Fruit fly (Drosophila melanogaster) whole organism, embryonic: ENCODE data around the gene Ac13E.

Experiments
- Abd-B ChIP-seq: fragments of 200-800 bp; sonication (Bioruptor generic); optimal IDR thresholded peaks from 2 replicates; lab custom pipeline; 2018; ENCODE audit warnings: missing biosample characterization, mild to moderate bottlenecking, missing genetic modification characterization, moderate library complexity
- CG11723 ChIP-seq: fragments of 200-800 bp; sonication (Bioruptor generic); optimal IDR thresholded peaks from 2 replicates; lab custom pipeline; 2017; ENCODE audit warnings: missing biosample characterization, mild to moderate bottlenecking, missing genetic modification characterization
- CG12071 ChIP-seq: fragments of 200-800 bp; sonication (Bioruptor generic); optimal IDR thresholded peaks from 3 replicates; lab custom pipeline; 2018; ENCODE audit warnings: missing biosample characterization, mild to moderate bottlenecking, missing genetic modification characterization
- CG12659 ChIP-seq: fragments of 200-800 bp; sonication (Bioruptor generic); optimal IDR thresholded peaks from 3 replicates; lab custom pipeline; 2017; ENCODE audit warnings: mild to moderate bottlenecking, missing biosample characterization, missing genetic modification reagents, missing genetic modification characterization
- CG13775 ChIP-seq: fragments of 200-800 bp; sonication (Bioruptor generic); optimal IDR thresholded peaks from 3 replicates; lab custom pipeline; 2017; ENCODE audit warnings: missing biosample characterization, mild to moderate bottlenecking, missing genetic modification characterization
- CG14014 ChIP-seq: fragments of 200-800 bp; sonication (Bioruptor generic); IDR thresholded peaks from 2 replicates; pipeline ENCODE4 v1.3.6; 2022; ENCODE audit warnings: missing biosample characterization, missing genetic modification characterization
- CG17359 ChIP-seq: fragments of 200-800 bp; sonication (Bioruptor generic); optimal IDR thresholded peaks from 3 replicates; lab custom pipeline; 2018; ENCODE audit warnings: missing biosample characterization, mild to moderate bottlenecking, missing genetic modification characterization, moderate library complexity
- CG2129 ChIP-seq: fragments of 200-800 bp; sonication (Bioruptor generic); IDR thresholded peaks from 2 replicates; pipeline ENCODE4 v1.3.6; 2022; ENCODE audit warnings: missing biosample characterization, missing genetic modification characterization; ENCODE audit not compliant: partially characterized antibody
- CG2199 ChIP-seq: fragments of 200-800 bp; sonication (Bioruptor generic); IDR thresholded peaks from 3 replicates; pipeline ENCODE4 v1.3.6; 2022; ENCODE audit warnings: missing biosample characterization, missing genetic modification characterization
- CG2875 ChIP-seq: fragments of 200-800 bp; sonication (Bioruptor generic); optimal IDR thresholded peaks from 2 replicates; lab custom pipeline; 2017; ENCODE audit warnings: missing biosample characterization, mild to moderate bottlenecking, missing genetic modification characterization, missing genetic modification reagents
- CG2889 ChIP-seq: fragments of 200-800 bp; sonication (Bioruptor generic); IDR thresholded peaks from 3 replicates; pipeline ENCODE4 v1.3.6; 2022; ENCODE audit warnings: missing biosample characterization, missing genetic modification characterization
- CG31224 ChIP-seq: fragments of 200-800 bp; sonication (Bioruptor generic); IDR thresholded peaks from 2 replicates; pipeline ENCODE4 v1.3.6; 2022; ENCODE audit warnings: missing biosample characterization, missing genetic modification characterization
- CG31365 ChIP-seq: fragments of 200-800 bp; sonication (Bioruptor generic); optimal IDR thresholded peaks from 2 replicates; lab custom pipeline; 2018; ENCODE audit warnings: missing biosample characterization, mild to moderate bottlenecking, missing genetic modification characterization
- CG3163 ChIP-seq: fragments of 200-800 bp; sonication (Bioruptor generic); optimal IDR thresholded peaks from 3 replicates; lab custom pipeline; 2016; ENCODE audit warnings: missing biosample characterization, missing genetic modification characterization
- CG3281 ChIP-seq: fragments of 200-800 bp; sonication (Bioruptor generic); optimal IDR thresholded peaks from 3 replicates; lab custom pipeline; 2017; ENCODE audit warnings: missing biosample characterization, mild to moderate bottlenecking, missing genetic modification characterization
- CG33213 ChIP-seq: fragments of 200-800 bp; sonication (Bioruptor generic); optimal IDR thresholded peaks from 3 replicates; lab custom pipeline; 2016; ENCODE audit warnings: missing biosample characterization, missing genetic modification characterization
- CG4707 ChIP-seq: fragments of 200-800 bp; sonication (Bioruptor generic); optimal IDR thresholded peaks from 2 replicates; lab custom pipeline; 2018; ENCODE audit warnings: missing biosample characterization, mild to moderate bottlenecking, missing genetic modification characterization, moderate library complexity
- CG4730 ChIP-seq: fragments of 200-800 bp; sonication (Bioruptor generic); IDR thresholded peaks from 2 replicates; pipeline ENCODE4 v1.3.6; 2022; ENCODE audit warnings: missing biosample characterization, missing genetic modification characterization
- CG4854 ChIP-seq: fragments of 200-800 bp; sonication (Bioruptor generic); optimal IDR thresholded peaks from 2 replicates; lab custom pipeline; 2016; ENCODE audit warnings: missing biosample characterization, missing genetic modification characterization, inconsistent platforms
- CG6689 ChIP-seq: fragments of 200-800 bp; sonication (Bioruptor generic); IDR thresholded peaks from 2 replicates; pipeline ENCODE4 v1.3.6; 2022; ENCODE audit warnings: missing biosample characterization, missing genetic modification characterization
- CG7372 ChIP-seq: fragments of 200-800 bp; sonication (Bioruptor generic); IDR thresholded peaks from 2 replicates; pipeline ENCODE4 v1.3.6; 2022; ENCODE audit warnings: missing biosample characterization, missing genetic modification characterization
- CG7987 ChIP-seq: fragments of 200-800 bp; sonication (Bioruptor generic); optimal IDR thresholded peaks from 2 replicates; lab custom pipeline; 2018; ENCODE audit warnings: missing biosample characterization, mild to moderate bottlenecking, missing genetic modification characterization, moderate library complexity
- Chrac-16 ChIP-seq: fragments of 200-800 bp; sonication (Bioruptor generic); optimal IDR thresholded peaks from 3 replicates; lab custom pipeline; 2016; ENCODE audit warnings: missing biosample characterization, missing genetic modification characterization
- Dip3 ChIP-seq: fragments of 200-800 bp; sonication (Bioruptor generic); optimal IDR thresholded peaks from 3 replicates; lab custom pipeline; 2016; ENCODE audit warnings: missing biosample characterization, missing genetic modification characterization
- Dp ChIP-seq: fragments of 200-800 bp; sonication (Bioruptor generic); optimal IDR thresholded peaks from 2 replicates; lab custom pipeline; 2018; ENCODE audit warnings: missing biosample characterization, mild to moderate bottlenecking, missing genetic modification characterization, moderate library complexity
- E2f1 ChIP-seq: fragments of 200-800 bp; sonication (Bioruptor generic); IDR thresholded peaks from 2 replicates; pipeline ENCODE4 v1.3.6; 2022; ENCODE audit warnings: missing biosample characterization, missing genetic modification characterization
- Ets65A ChIP-seq: fragments of 200-800 bp; sonication (Bioruptor generic); peaks from one replicate; lab custom pipeline; 2016; ENCODE audit warnings: missing biosample characterization, missing genetic modification characterization
- GATAe ChIP-seq: fragments of 200-800 bp; sonication (Bioruptor generic); conservative IDR thresholded peaks from 2 replicates; pipeline ENCODE4 v1.3.6; 2022; ENCODE audit warnings: missing biosample characterization, missing genetic modification characterization
- H2.0 ChIP-seq: fragments of 200-800 bp; sonication (Bioruptor generic); IDR thresholded peaks from 2 replicates; pipeline ENCODE4 v1.3.6; 2022; ENCODE audit warnings: missing biosample characterization, missing genetic modification characterization
- HLH54F ChIP-seq: fragments of 200-800 bp; sonication (Bioruptor generic); optimal IDR thresholded peaks from 3 replicates; lab custom pipeline; 2016; ENCODE audit warnings: missing biosample characterization, missing genetic modification characterization
- Hmr ChIP-seq: fragments of 200-800 bp; sonication (Bioruptor generic); optimal IDR thresholded peaks from 3 replicates; lab custom pipeline; 2017; ENCODE audit warnings: mild to moderate bottlenecking, missing biosample characterization, missing genetic modification reagents, missing genetic modification characterization
- Hr3 ChIP-seq: fragments of 200-800 bp; sonication (Bioruptor generic); optimal IDR thresholded peaks from 3 replicates; lab custom pipeline; 2016; ENCODE audit warnings: missing biosample characterization, missing genetic modification characterization
- Jarid2 ChIP-seq: fragments of 200-800 bp; sonication (Bioruptor generic); optimal IDR thresholded peaks from 3 replicates; lab custom pipeline; 2017; ENCODE audit warnings: mild to moderate bottlenecking, missing biosample characterization, missing genetic modification reagents, missing genetic modification characterization
- Mad ChIP-seq: fragments of 200-800 bp; sonication (Bioruptor generic); optimal IDR thresholded peaks from 2 replicates; lab custom pipeline; 2016; ENCODE audit warnings: missing biosample characterization, missing genetic modification characterization
- Meics ChIP-seq: fragments of 200-800 bp; sonication (Bioruptor generic); optimal IDR thresholded peaks from 2 replicates; lab custom pipeline; 2017; ENCODE audit warnings: missing biosample characterization, mild to moderate bottlenecking, missing genetic modification characterization
- Ssrp ChIP-seq: fragments of 200-800 bp; sonication (Bioruptor generic); optimal IDR thresholded peaks from 2 replicates; lab custom pipeline; 2018; ENCODE audit warnings: missing biosample characterization, mild to moderate bottlenecking, missing genetic modification characterization, moderate library complexity
- al ChIP-seq: fragments of 200-800 bp; sonication (Bioruptor generic); IDR thresholded peaks from 2 replicates; pipeline ENCODE4 v1.3.6; 2022; ENCODE audit warnings: missing biosample characterization, missing genetic modification characterization
- ase ChIP-seq: fragments of 200-800 bp; sonication (Bioruptor generic); IDR thresholded peaks from 3 replicates; pipeline ENCODE4 v1.3.6; 2022; ENCODE audit warnings: missing biosample characterization, missing genetic modification characterization
- dm ChIP-seq: fragments of 200-800 bp; sonication (Bioruptor generic); optimal IDR thresholded peaks from 3 replicates; lab custom pipeline; 2016; ENCODE audit warnings: missing biosample characterization, missing genetic modification characterization
- exex ChIP-seq: fragments of 200-800 bp; sonication (Bioruptor generic); optimal IDR thresholded peaks from 4 replicates; lab custom pipeline; 2018; ENCODE audit warnings: missing biosample characterization, mild to moderate bottlenecking, missing genetic modification characterization, moderate library complexity
- fru ChIP-seq: fragments of >200 bp; optimal IDR thresholded peaks from 2 replicates; lab custom pipeline; 2017
- grau ChIP-seq: fragments of 200-800 bp; optimal IDR thresholded peaks from 3 replicates; lab custom pipeline; 2019; ENCODE audit warnings: missing biosample characterization, mild to moderate bottlenecking, missing genetic modification characterization, moderate library complexity
- gro ChIP-seq: fragments of 200-800 bp; sonication (Bioruptor generic); optimal IDR thresholded peaks from 2 replicates; lab custom pipeline; 2016; ENCODE audit warnings: missing biosample characterization, missing genetic modification characterization
- knrl ChIP-seq: fragments of 200-800 bp; sonication (Bioruptor generic); IDR thresholded peaks from 3 replicates; pipeline ENCODE4 v1.3.6; 2022; ENCODE audit warnings: missing biosample characterization, missing genetic modification characterization; ENCODE audit not compliant: partially characterized antibody
- lbe ChIP-seq: fragments of 200-800 bp; sonication (Bioruptor generic); optimal IDR thresholded peaks from 2 replicates; lab custom pipeline; 2016; ENCODE audit warnings: missing biosample characterization, mild to moderate bottlenecking, missing genetic modification characterization
- lilli ChIP-seq: fragments of 200-800 bp; sonication (Bioruptor generic); optimal IDR thresholded peaks from 3 replicates; lab custom pipeline; 2016; ENCODE audit warnings: missing biosample characterization, missing genetic modification characterization
- otp ChIP-seq: fragments of 200-800 bp; sonication (Bioruptor generic); IDR thresholded peaks from 3 replicates; pipeline ENCODE4, ENCODE4 v1.3.6; 2022; ENCODE audit warnings: missing biosample characterization, missing genetic modification characterization
- peb ChIP-seq: fragments of 200-800 bp; sonication (Bioruptor generic); IDR thresholded peaks from 2 replicates; pipeline ENCODE4 v1.3.6; 2022; ENCODE audit warnings: missing biosample characterization, missing genetic modification characterization
- pfk ChIP-seq: fragments of 200-800 bp; sonication (Bioruptor generic); optimal IDR thresholded peaks from 2 replicates; lab custom pipeline; 2018; ENCODE audit warnings: missing biosample characterization, mild to moderate bottlenecking, missing genetic modification characterization, moderate library complexity
- ranshi ChIP-seq: fragments of 200-800 bp; sonication (Bioruptor generic); IDR thresholded peaks from 2 replicates; pipeline ENCODE4 v1.3.6; 2022; ENCODE audit warnings: missing biosample characterization, missing genetic modification characterization
- repo ChIP-seq: fragments of 200-800 bp; sonication (Bioruptor generic); optimal IDR thresholded peaks from 2 replicates; lab custom pipeline; 2016; ENCODE audit warnings: missing biosample characterization, missing genetic modification characterization
- scrt ChIP-seq: fragments of 200-800 bp; sonication (Bioruptor generic); optimal IDR thresholded peaks from 2 replicates; lab custom pipeline; 2018; ENCODE audit warnings: missing biosample characterization, mild to moderate bottlenecking, missing genetic modification characterization, moderate library complexity
- zf30C ChIP-seq: fragments of 200-800 bp; sonication (Bioruptor generic); optimal IDR thresholded peaks from 3 replicates; lab custom pipeline; 2018; ENCODE audit warnings: missing biosample characterization, mild to moderate bottlenecking, missing genetic modification characterization

Gene Ac13E

dm6 chrX:15471904-15472303 lies 82.2 kb downstream of the Ac13E start, which contains the start of the genes Grip128 and Alg14 (continued):
- no peak for TF ChIP-seq knrl (GFP tag; lab: Robert Waterston, UW)
- no peak for TF ChIP-seq E2f1
- no peak for TF ChIP-seq Hmr (GFP tag; lab: Kevin White, UChicago)
- no peak for TF ChIP-seq scrt
- TF ChIP-seq Abd-B (GFP tag; lab: Kevin White, UChicago): no peak
- TF ChIP-seq CG17359 (tag; lab: Kevin White, UChicago): no peak
- no peak for TF ChIP-seq pfk
- no peak for TF ChIP-seq CG33213
- no peak for TF ChIP-seq CG3163 (GFP tag; lab: Kevin White, UChicago)
- no peak for TF ChIP-seq CG4730
- no peak for TF ChIP-seq lbe (GFP tag; lab: Kevin White, UChicago)
- no peak for TF ChIP-seq Chrac-16 (GFP tag; lab: Kevin White, UChicago)
- TF ChIP-seq Hr3 (GFP tag; lab: Kevin White, UChicago): no peak
- TF ChIP-seq fru (lab: Kevin White, UChicago): no peak
- TF ChIP-seq gro (GFP tag; lab: Kevin White, UChicago): no peak
- TF ChIP-seq grau (tag; lab: Kevin White, UChicago): no peak
- no peak for TF ChIP-seq otp (GFP tag; lab: Robert Waterston, UW)
- TF ChIP-seq CG6689 (GFP tag; lab: Robert Waterston, UW): no peak
- TF ChIP-seq zf30C (GFP tag; lab: Kevin White, UChicago): no peak
- no peak for TF ChIP-seq CG14014
- no peak for TF ChIP-seq CG4854
- TF ChIP-seq Ets65A (GFP tag; lab: Kevin White, UChicago): no peak
- TF ChIP-seq CG31224 (GFP tag; lab: Robert Waterston, UW): no peak
- no peak for TF ChIP-seq GATAe (GFP tag; lab: Robert Waterston, UW)
- no peak for TF ChIP-seq H2.0 (GFP tag; lab: Robert Waterston, UW)
- TF ChIP-seq CG12071: no peak
- TF ChIP-seq CG3281: no peak
- no peak for TF ChIP-seq HLH54F (GFP tag; lab: Kevin White, UChicago)
- no peak for TF ChIP-seq Meics (GFP tag; lab: Kevin White, UChicago)
- no peak for TF ChIP-seq al (GFP tag; lab: Robert Waterston, UW)
- no peak for TF ChIP-seq CG4707
- TF ChIP-seq CG2199: no peak
- no peak for TF ChIP-seq Ssrp
- TF ChIP-seq lilli (GFP tag; lab: Kevin White, UChicago): no peak
- TF ChIP-seq CG2875 (GFP tag; lab: Kevin White, UChicago): no peak
- no peak for TF ChIP-seq dm (GFP tag; lab: Kevin White, UChicago)
- no peak for TF ChIP-seq CG31365 (tag; lab: Kevin White, UChicago)
- TF ChIP-seq Mad: no peak
- no peak for TF ChIP-seq CG12659 (GFP tag; lab: Kevin White, UChicago)
- no peak for TF ChIP-seq CG7372 (GFP tag; lab: Robert Waterston, UW)
- no peak for TF ChIP-seq CG13775 (GFP tag; lab: Kevin White, UChicago)
- TF ChIP-seq Dp: peak; percentile 48
- TF ChIP-seq Jarid2 (GFP tag; lab: Kevin White, UChicago): no peak
- TF ChIP-seq peb (GFP tag; lab: Robert Waterston, UW): no peak
- no peak for TF ChIP-seq CG2889 (GFP tag; lab: Robert Waterston, UW)
- no peak for TF ChIP-seq ase (GFP tag; lab: Robert Waterston, UW)
- TF ChIP-seq CG2129: no peak; the same call in 1 of the 2 replicates
- no peak for TF ChIP-seq repo (GFP tag; lab: Kevin White, UChicago)
- no peak for TF ChIP-seq Dip3 (GFP tag; lab: Kevin White, UChicago)
- TF ChIP-seq CG11723 (GFP tag; lab: Kevin White, UChicago): no peak
- no peak for TF ChIP-seq CG7987 (GFP tag; lab: Kevin White, UChicago)
- TF ChIP-seq exex: no peak
- no peak for TF ChIP-seq ranshi (GFP tag; lab: Robert Waterston, UW)
